Worm (Caenorhabditis elegans) whole organism, L2 larva: ENCODE measurements around the gene Y44A6D.7.

ENCODE experiments used
- C34F6.9 ChIP-seq: fragments of 150-350 bp; optimal IDR thresholded peaks from 2 replicates; lab custom pipeline; 2014; ENCODE audit warnings: missing biosample characterization, missing genetic modification characterization
- F13H6.1 ChIP-seq: sonication (generic microtip); optimal IDR thresholded peaks from 2 replicates; lab custom pipeline; 2016; ENCODE audit warnings: missing genetic modification characterization, missing compliant biosample characterization
- R02D3.7 ChIP-seq: fragments of 150-350 bp; optimal IDR thresholded peaks from 2 replicates; lab custom pipeline; 2014; ENCODE audit warnings: missing biosample characterization, missing genetic modification characterization
- Y55F3AM.14 ChIP-seq: fragments of 200-800 bp; sonication (Bioruptor generic); optimal IDR thresholded peaks from 2 replicates; lab custom pipeline; 2018; ENCODE audit warnings: mild to moderate bottlenecking, missing genetic modification characterization, missing compliant biosample characterization
- ZK546.5 ChIP-seq: sonication (generic microtip); optimal IDR thresholded peaks from 2 replicates; lab custom pipeline; 2017; ENCODE audit warnings: missing biosample characterization, missing genetic modification characterization
- alr-1 ChIP-seq: fragments of 150-350 bp; optimal IDR thresholded peaks from 2 replicates; lab custom pipeline; 2014; ENCODE audit warnings: missing biosample characterization, missing genetic modification characterization
- blmp-1 ChIP-seq: sonication (generic microtip); optimal IDR thresholded peaks from 2 replicates; lab custom pipeline; 2017; ENCODE audit warnings: missing genetic modification characterization, mild to moderate bottlenecking, missing compliant biosample characterization, antibody characterized with exemption, moderate library complexity; ENCODE audit not compliant: insufficient read depth
- ceh-16 ChIP-seq: fragments of 150-350 bp; optimal IDR thresholded peaks from 2 replicates; lab custom pipeline; 2014; ENCODE audit warnings: missing biosample characterization, missing genetic modification characterization
- ceh-82 ChIP-seq: fragments of 150-350 bp; optimal IDR thresholded peaks from 2 replicates; lab custom pipeline; 2014; ENCODE audit warnings: missing biosample characterization, missing genetic modification characterization
- dmd-4 ChIP-seq: sonication (generic microtip); optimal IDR thresholded peaks from 2 replicates; lab custom pipeline; 2017; ENCODE audit warnings: missing biosample characterization, missing genetic modification characterization
- elt-3 ChIP-seq: sonication (generic microtip); optimal IDR thresholded peaks from 2 replicates; lab custom pipeline; 2017; ENCODE audit warnings: missing biosample characterization, missing genetic modification characterization
- fos-1 ChIP-seq: fragments of 150-350 bp; optimal IDR thresholded peaks from 2 replicates; lab custom pipeline; 2014; ENCODE audit warnings: missing biosample characterization, missing genetic modification characterization
- gmeb-1 ChIP-seq: fragments of 150-350 bp; optimal IDR thresholded peaks from 2 replicates; lab custom pipeline; 2014; ENCODE audit warnings: missing biosample characterization, missing genetic modification characterization
- lsy-2 ChIP-seq, 2 experiments: fragments of 150-350 bp in 1 of 2; sonication (generic microtip) in 1 of 2; optimal IDR thresholded peaks; 2 replicates each; lab custom pipeline; 2014 to 2017; ENCODE audit warnings: missing biosample characterization in 2 of 2, missing genetic modification characterization in 2 of 2
- mab-5 ChIP-seq: fragments of 150-350 bp; optimal IDR thresholded peaks from 2 replicates; lab custom pipeline; 2014; ENCODE audit warnings: missing biosample characterization, missing genetic modification characterization
- mdl-1 ChIP-seq, 2 experiments: fragments of 150-350 bp in 1 of 2; sonication (generic microtip) in 1 of 2; optimal IDR thresholded peaks; 2 replicates each; lab custom pipeline; 2017; ENCODE audit warnings: missing biosample characterization in 2 of 2, missing genetic modification characterization in 2 of 2
- nhr-10 ChIP-seq: sonication (generic microtip); optimal IDR thresholded peaks from 2 replicates; lab custom pipeline; 2017; ENCODE audit warnings: missing biosample characterization, missing genetic modification characterization
- nhr-12 ChIP-seq: fragments of 150-350 bp; optimal IDR thresholded peaks from 2 replicates; lab custom pipeline; 2014; ENCODE audit warnings: missing biosample characterization, missing genetic modification characterization
- nhr-129 ChIP-seq: fragments of 150-350 bp; optimal IDR thresholded peaks from 2 replicates; lab custom pipeline; 2014; ENCODE audit warnings: missing biosample characterization, missing genetic modification characterization
- nhr-21 ChIP-seq: fragments of 150-350 bp; optimal IDR thresholded peaks from 2 replicates; lab custom pipeline; 2014; ENCODE audit warnings: missing biosample characterization, missing genetic modification characterization
- nhr-23 ChIP-seq: fragments of 150-350 bp; optimal IDR thresholded peaks from 2 replicates; lab custom pipeline; 2014; ENCODE audit warnings: missing biosample characterization, missing genetic modification reagents, missing genetic modification characterization
- nhr-237 ChIP-seq: fragments of 150-350 bp; optimal IDR thresholded peaks from 2 replicates; lab custom pipeline; 2014; ENCODE audit warnings: missing biosample characterization, missing genetic modification characterization
- nhr-25 ChIP-seq: fragments of 150-350 bp; sonication (generic microtip); optimal IDR thresholded peaks from 3 replicates; lab custom pipeline; 2014; ENCODE audit warnings: missing biosample characterization, missing genetic modification characterization
- nhr-6 ChIP-seq: fragments of 150-350 bp; optimal IDR thresholded peaks from 2 replicates; lab custom pipeline; 2014; ENCODE audit warnings: missing biosample characterization, missing genetic modification characterization
- nhr-77 ChIP-seq: fragments of 150-350 bp; optimal IDR thresholded peaks from 2 replicates; lab custom pipeline; 2014; ENCODE audit warnings: missing biosample characterization, missing genetic modification characterization
- peb-1 ChIP-seq: fragments of 150-350 bp; optimal IDR thresholded peaks from 2 replicates; lab custom pipeline; 2014; ENCODE audit warnings: missing biosample characterization, missing genetic modification characterization
- sem-4 ChIP-seq: fragments of 150-350 bp; optimal IDR thresholded peaks from 2 replicates; lab custom pipeline; 2014; ENCODE audit warnings: missing biosample characterization, missing genetic modification reagents, missing genetic modification characterization
- skn-1 ChIP-seq: sonication (generic microtip); optimal IDR thresholded peaks from 2 replicates; lab custom pipeline; 2017; ENCODE audit warnings: missing biosample characterization, missing genetic modification characterization
- sma-3 ChIP-seq: sonication (generic microtip); optimal IDR thresholded peaks from 2 replicates; lab custom pipeline; 2016; ENCODE audit warnings: missing genetic modification reagents, missing genetic modification characterization, missing compliant biosample characterization
- snpc-4 ChIP-seq: fragments of 150-350 bp; optimal IDR thresholded peaks from 2 replicates; lab custom pipeline; 2014; ENCODE audit warnings: missing biosample characterization, missing genetic modification characterization
- unc-55 ChIP-seq: fragments of 150-350 bp; sonication (generic microtip); optimal IDR thresholded peaks from 3 replicates; lab custom pipeline; 2014; ENCODE audit warnings: missing biosample characterization, missing genetic modification reagents, missing genetic modification characterization
- unc-62 ChIP-seq: fragments of 150-350 bp; optimal IDR thresholded peaks from 2 replicates; lab custom pipeline; 2014; ENCODE audit warnings: missing biosample characterization, missing genetic modification reagents, missing genetic modification characterization
- zag-1 ChIP-seq: fragments of 150-350 bp; optimal IDR thresholded peaks from 2 replicates; lab custom pipeline; 2014; ENCODE audit warnings: missing biosample characterization, missing genetic modification characterization
- ztf-1 ChIP-seq: fragments of 200-800 bp; sonication (Bioruptor generic); conservative IDR thresholded peaks from 2 replicates; pipeline ENCODE4 v1.3.6; 2022; ENCODE audit warnings: missing genetic modification characterization, missing compliant biosample characterization

Gene Y44A6D.7

ce11 chrV:20814424-20814823 lies at the start of gene Y44A6D.7:
Gene Y44A6D.7 (plus strand): TSS chrV:20814724.
- peak; percentile 39 for TF ChIP-seq unc-55
- TF ChIP-seq elt-3 = no peak
- TF ChIP-seq skn-1 (tag; lab: Kevin White, UChicago) = no peak
- TF ChIP-seq, all 48 proteins: peak for 1

- no peak for TF ChIP-seq unc-62 (GFP tag; lab: Kevin White, UChicago)
- TF ChIP-seq nhr-77 (tag; lab: Kevin White, UChicago) = no peak
- TF ChIP-seq ceh-82 (tag; lab: Kevin White, UChicago) = no peak
- TF ChIP-seq unc-55 = no peak
- no peak for TF ChIP-seq nhr-25 (tag; lab: Kevin White, UChicago)
- no peak for TF ChIP-seq nhr-23 (tag; lab: Kevin White, UChicago)
- no peak for TF ChIP-seq nhr-21 (tag; lab: Kevin White, UChicago)
- TF ChIP-seq, all 48 proteins: peak for 0
Observed at ce11 chrV:20770061-20770460, 44.5 kb upstream of the Y44A6D.7 start, which contains the start of gene elp-1. Gene elp-1 (minus strand): TSS chrV:20770161.

DNA sequence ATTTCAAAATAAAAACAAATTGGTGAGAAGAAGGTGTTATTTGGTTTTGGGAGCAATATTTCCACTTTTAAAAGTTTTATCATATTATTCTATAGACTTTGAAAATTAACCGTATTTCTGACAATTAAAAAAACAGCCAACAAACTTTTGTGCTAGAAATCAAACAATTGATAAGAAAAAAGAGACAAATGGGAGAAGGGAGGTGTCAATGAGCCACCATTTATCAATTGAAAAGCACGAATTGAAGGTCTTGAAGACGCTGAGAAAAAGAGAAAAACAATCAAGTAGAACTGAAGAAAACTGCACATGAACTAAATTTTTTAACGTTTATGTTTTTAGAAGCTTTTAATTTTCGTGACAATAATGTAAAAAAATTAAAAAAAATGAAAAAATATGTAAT lies 43.7 kb upstream of the Y44A6D.7 start:
- no peak for TF ChIP-seq zag-1 (tag; lab: Kevin White, UChicago)
- TF ChIP-seq fos-1 (tag; lab: Kevin White, UChicago) = peak; percentile 85

DNA sequence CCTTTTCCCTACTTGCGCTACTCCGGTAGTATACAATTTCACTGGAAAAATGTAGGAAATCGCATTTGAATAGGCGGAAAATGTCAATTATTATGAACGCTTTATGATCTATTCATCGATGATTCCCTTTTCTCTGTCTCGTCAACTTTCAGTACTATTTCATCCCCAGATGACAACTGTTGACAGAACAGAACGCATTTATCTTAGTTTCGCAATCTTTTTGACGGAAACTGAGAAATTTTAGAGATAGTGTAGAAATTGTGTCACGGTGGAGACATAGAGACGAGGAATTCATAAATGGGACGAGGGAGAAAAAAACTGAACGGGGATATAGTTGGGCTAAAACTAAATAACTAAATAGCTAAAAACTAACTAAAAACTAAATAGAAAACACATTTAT lies 42.8 kb upstream of the Y44A6D.7 start:
- TF ChIP-seq nhr-21 (tag; lab: Kevin White, UChicago) (no peak), nhr-10 (tag; lab: Kevin White, UChicago) (no peak), lsy-2 (tag; optimal IDR thresholded peaks at IDR 0.05; lab: Kevin White, UChicago) (peak in 1 of 2 experiments; percentile 2), mab-5 (tag; lab: Kevin White, UChicago) (no peak), ceh-16 (tag; lab: Kevin White, UChicago) (no peak), nhr-77 (tag; lab: Kevin White, UChicago) (no peak), nhr-129 (tag; lab: Kevin White, UChicago) (peak; percentile 27), gmeb-1 (tag; lab: Kevin White, UChicago) (no peak), mdl-1 (tag; optimal IDR thresholded peaks at IDR 0.05; lab: Kevin White, UChicago) (no peak), C34F6.9 (peak; percentile 2), R02D3.7 (no peak), nhr-12 (tag; lab: Kevin White, UChicago) (no peak), nhr-23 (tag; lab: Kevin White, UChicago) (no peak)

DNA sequence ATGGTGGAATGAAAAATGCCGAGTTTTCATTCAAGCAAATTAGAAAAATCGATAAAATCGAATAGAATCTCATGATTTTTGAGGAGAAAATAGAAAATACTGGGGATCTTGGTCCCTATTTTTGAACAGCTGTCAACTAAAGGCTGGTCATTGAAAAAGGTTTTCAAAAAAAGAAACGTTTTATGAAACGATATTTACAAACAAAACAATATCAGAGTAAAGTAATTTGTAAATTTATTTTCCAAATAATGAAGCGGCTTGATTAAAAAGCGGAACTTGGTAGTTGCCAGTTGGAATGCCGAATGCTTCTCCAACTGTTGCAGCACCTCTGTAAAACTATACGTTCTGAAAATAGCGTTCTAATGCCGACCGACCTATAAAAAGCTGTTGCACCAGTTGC lies 40.9 kb upstream of the Y44A6D.7 start, which contains the start of gene F38A6.5:
Gene F38A6.5, minus strand, starts transcription at position 101 of the 400 bp plus-strand sequence.
- TF ChIP-seq nhr-23 (tag; lab: Kevin White, UChicago) (no peak), snpc-4 (tag; lab: Kevin White, UChicago) (no peak), Y55F3AM.14 (no peak), dmd-4 (no peak), zag-1 (tag; lab: Kevin White, UChicago) (no peak), lsy-2 (tag; optimal IDR thresholded peaks at IDR 0.05; lab: Kevin White, UChicago) (no peak), peb-1 (tag; lab: Kevin White, UChicago) (no peak), ztf-1 (GFP tag; lab: Robert Waterston, UW) (no peak), blmp-1 (tag; lab: Kevin White, UChicago) (no peak), sem-4 (tag; lab: Kevin White, UChicago) (no peak), fos-1 (tag; lab: Kevin White, UChicago) (no peak), sma-3 (GFP tag; lab: Kevin White, UChicago) (no peak)

DNA sequence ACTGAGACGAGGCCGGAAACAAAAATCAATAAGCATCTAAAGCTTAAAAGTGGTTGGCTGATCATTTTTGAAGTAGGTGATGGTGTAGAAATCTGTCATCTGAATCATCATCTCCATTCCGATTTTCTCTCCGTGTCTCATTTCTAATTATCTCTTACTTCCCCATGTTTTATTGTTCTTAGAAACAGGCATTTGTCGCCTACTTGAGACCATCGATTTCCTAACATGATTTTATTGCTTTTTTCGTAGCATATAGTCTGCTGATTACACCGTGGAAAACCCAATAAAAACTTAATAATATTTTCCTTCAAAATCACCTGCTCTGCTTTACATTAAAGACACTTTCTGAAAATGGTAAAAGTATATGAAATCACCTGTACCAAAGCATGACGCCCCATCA lies 39.3 kb upstream of the Y44A6D.7 start, which contains the start of gene F38A6.4:
Gene F38A6.4, minus strand, starts transcription at position 101 of the 400 bp plus-strand sequence.
- TF ChIP-seq zag-1 (tag; lab: Kevin White, UChicago) = no peak
- no peak for TF ChIP-seq alr-1 (tag; lab: Kevin White, UChicago)
- TF ChIP-seq nhr-129 (tag; lab: Kevin White, UChicago) = no peak
- TF ChIP-seq mdl-1 (tag; optimal IDR thresholded peaks at IDR 0.05; lab: Kevin White, UChicago) = no peak
- TF ChIP-seq elt-3 = no peak
- TF ChIP-seq nhr-6 (tag; lab: Kevin White, UChicago) = no peak
- no peak for TF ChIP-seq blmp-1 (tag; lab: Kevin White, UChicago)
- TF ChIP-seq nhr-21 (tag; lab: Kevin White, UChicago) = no peak
- no peak for TF ChIP-seq F13H6.1 (tag; lab: Kevin White, UChicago)
- no peak for TF ChIP-seq ceh-16 (tag; lab: Kevin White, UChicago)
- no peak for TF ChIP-seq snpc-4 (tag; lab: Kevin White, UChicago)
- no peak for TF ChIP-seq ZK546.5 (tag; lab: Kevin White, UChicago)
- no peak for TF ChIP-seq nhr-10 (tag; lab: Kevin White, UChicago)
- TF ChIP-seq nhr-77 (tag; lab: Kevin White, UChicago) = no peak
- no peak for TF ChIP-seq nhr-12 (tag; lab: Kevin White, UChicago)
- no peak for TF ChIP-seq nhr-237
- TF ChIP-seq, all 48 proteins: peak for 0
